Fruit fly (Drosophila melanogaster) whole organism, embryonic: Measurements from ENCODE around the gene GstO2.

Experiments
- BEAF-32 ChIP-seq: fragments of 200-800 bp; sonication (Bioruptor generic); optimal IDR thresholded peaks from 3 replicates; lab custom pipeline; 2017; ENCODE audit warnings: missing biosample characterization, missing genetic modification characterization, mild to moderate bottlenecking, moderate library complexity, missing genetic modification reagents
- CG10654 ChIP-seq: fragments of 200-800 bp; sonication (Bioruptor generic); optimal IDR thresholded peaks from 2 replicates; lab custom pipeline; 2016; ENCODE audit warnings: missing biosample characterization, missing genetic modification characterization
- CG11085 ChIP-seq: fragments of 200-800 bp; sonication (Bioruptor generic); IDR thresholded peaks from 2 replicates; pipeline ENCODE4 v1.3.6; 2022; ENCODE audit warnings: missing biosample characterization, missing genetic modification characterization
- CG11398 ChIP-seq: fragments of 200-800 bp; sonication (Bioruptor generic); optimal IDR thresholded peaks from 2 replicates; lab custom pipeline; 2016; ENCODE audit warnings: missing biosample characterization, missing genetic modification characterization
- CG13123 ChIP-seq: fragments of 200-800 bp; sonication (Bioruptor generic); optimal IDR thresholded peaks from 2 replicates; lab custom pipeline; 2016; ENCODE audit warnings: missing biosample characterization, missing genetic modification characterization
- CG1529 ChIP-seq: fragments of 200-800 bp; sonication (Bioruptor generic); optimal IDR thresholded peaks from 3 replicates; lab custom pipeline; 2018; ENCODE audit warnings: missing biosample characterization, missing genetic modification characterization
- CG15514 ChIP-seq: fragments of 200-800 bp; sonication (Bioruptor generic); optimal IDR thresholded peaks from 3 replicates; lab custom pipeline; 2017; ENCODE audit warnings: missing biosample characterization, missing genetic modification characterization, mild to moderate bottlenecking, moderate library complexity, missing genetic modification reagents
- CG15696 ChIP-seq: fragments of 200-800 bp; sonication (Bioruptor generic); optimal IDR thresholded peaks from 2 replicates; lab custom pipeline; 2019; ENCODE audit warnings: missing biosample characterization, mild to moderate bottlenecking, missing genetic modification characterization, moderate library complexity
- CG1602 ChIP-seq: fragments of 200-800 bp; sonication (Bioruptor generic); optimal IDR thresholded peaks from 3 replicates; lab custom pipeline; 2016; ENCODE audit warnings: missing biosample characterization, missing genetic modification characterization
- CG18262 ChIP-seq: fragments of 200-800 bp; optimal IDR thresholded peaks from 3 replicates; lab custom pipeline; 2019; ENCODE audit warnings: missing biosample characterization, mild to moderate bottlenecking, missing genetic modification characterization, moderate library complexity
- CG18476 ChIP-seq: fragments of 200-800 bp; sonication (Bioruptor generic); optimal IDR thresholded peaks from 2 replicates; lab custom pipeline; 2016; ENCODE audit warnings: missing biosample characterization, mild to moderate bottlenecking, missing genetic modification characterization
- CG2129 ChIP-seq: fragments of 200-800 bp; sonication (Bioruptor generic); IDR thresholded peaks from 2 replicates; pipeline ENCODE4 v1.3.6; 2022; ENCODE audit warnings: missing biosample characterization, missing genetic modification characterization; ENCODE audit not compliant: partially characterized antibody
- CG30403 ChIP-seq: fragments of 200-800 bp; sonication (Bioruptor generic); optimal IDR thresholded peaks from 3 replicates; lab custom pipeline; 2016; ENCODE audit warnings: missing biosample characterization, missing genetic modification characterization
- CG3065 ChIP-seq: fragments of 200-800 bp; sonication (Bioruptor generic); optimal IDR thresholded peaks from 2 replicates; lab custom pipeline; 2016; ENCODE audit warnings: missing biosample characterization, missing genetic modification characterization
- CG31365 ChIP-seq: fragments of 200-800 bp; sonication (Bioruptor generic); optimal IDR thresholded peaks from 2 replicates; lab custom pipeline; 2018; ENCODE audit warnings: missing biosample characterization, mild to moderate bottlenecking, missing genetic modification characterization
- CG33557 ChIP-seq: fragments of 200-800 bp; sonication (Bioruptor generic); optimal IDR thresholded peaks from 2 replicates; lab custom pipeline; 2019; ENCODE audit warnings: missing biosample characterization, mild to moderate bottlenecking, missing genetic modification characterization, moderate library complexity
- CG34422 ChIP-seq: fragments of 200-800 bp; sonication (Bioruptor generic); IDR thresholded peaks from 3 replicates; pipeline ENCODE4 v1.3.6; 2022; ENCODE audit warnings: missing biosample characterization, missing genetic modification characterization
- CG3838 ChIP-seq: fragments of 200-800 bp; sonication (Bioruptor generic); optimal IDR thresholded peaks from 3 replicates; lab custom pipeline; 2016; ENCODE audit warnings: missing biosample characterization, missing genetic modification characterization
- CG42726 ChIP-seq: fragments of 200-800 bp; sonication (Bioruptor generic); IDR thresholded peaks from 2 replicates; pipeline ENCODE4 v1.3.6; 2022; ENCODE audit warnings: missing biosample characterization, missing genetic modification characterization; ENCODE audit not compliant: partially characterized antibody
- CG4282 ChIP-seq: fragments of 200-800 bp; sonication (Bioruptor generic); optimal IDR thresholded peaks from 2 replicates; lab custom pipeline; 2016; ENCODE audit warnings: missing biosample characterization, missing genetic modification characterization
- CG4617 ChIP-seq: fragments of 200-800 bp; sonication (Bioruptor generic); optimal IDR thresholded peaks from 3 replicates; lab custom pipeline; 2016; ENCODE audit warnings: missing biosample characterization, missing genetic modification characterization, borderline replicate concordance
- CG6765 ChIP-seq: fragments of 200-800 bp; sonication (Bioruptor generic); optimal IDR thresholded peaks from 3 replicates; lab custom pipeline; 2017; ENCODE audit warnings: missing biosample characterization, mild to moderate bottlenecking, missing genetic modification characterization
- CG7372 ChIP-seq: fragments of 200-800 bp; sonication (Bioruptor generic); IDR thresholded peaks from 2 replicates; pipeline ENCODE4 v1.3.6; 2022; ENCODE audit warnings: missing biosample characterization, missing genetic modification characterization
- Dad ChIP-seq: fragments of 200-800 bp; sonication (Bioruptor generic); optimal IDR thresholded peaks from 3 replicates; lab custom pipeline; 2016; ENCODE audit warnings: missing biosample characterization, missing genetic modification characterization
- Ets97D ChIP-seq: fragments of 200-800 bp; sonication (Bioruptor generic); optimal IDR thresholded peaks from 3 replicates; lab custom pipeline; 2016; ENCODE audit warnings: missing biosample characterization, missing genetic modification characterization
- Gsc ChIP-seq: fragments of 200-800 bp; sonication (Bioruptor generic); IDR thresholded peaks from 2 replicates; pipeline ENCODE4 v1.3.6; 2022; ENCODE audit warnings: missing biosample characterization, missing genetic modification characterization
- Max ChIP-seq: fragments of 200-800 bp; sonication (Bioruptor generic); optimal IDR thresholded peaks from 2 replicates; lab custom pipeline; 2016; ENCODE audit warnings: missing biosample characterization, mild to moderate bottlenecking, missing genetic modification characterization
- Oaz ChIP-seq: fragments of 200-800 bp; sonication (Bioruptor generic); IDR thresholded peaks from 2 replicates; pipeline ENCODE4 v1.3.6; 2022; ENCODE audit warnings: missing biosample characterization, missing genetic modification characterization
- Optix ChIP-seq: fragments of 200-800 bp; sonication (Bioruptor generic); IDR thresholded peaks from 3 replicates; pipeline ENCODE4 v1.3.6; 2022; ENCODE audit warnings: missing biosample characterization, missing genetic modification characterization
- chif ChIP-seq, 2 experiments: fragments of 200-800 bp; sonication (Bioruptor generic); optimal IDR thresholded peaks; 3 replicates each; lab custom pipeline; 2016; ENCODE audit warnings: missing biosample characterization in 2 of 2, missing genetic modification characterization in 2 of 2
- crol ChIP-seq: fragments of 200-800 bp; sonication (Bioruptor generic); IDR thresholded peaks from 2 replicates; pipeline ENCODE4 v1.3.6; 2022; ENCODE audit warnings: missing biosample characterization, missing genetic modification characterization
- dimm ChIP-seq: fragments of 200-800 bp; sonication (Bioruptor generic); IDR thresholded peaks from 2 replicates; pipeline ENCODE4 v1.3.6; 2022; ENCODE audit warnings: missing biosample characterization, missing genetic modification characterization
- dmrt99B ChIP-seq: fragments of 200-800 bp; sonication (Bioruptor generic); optimal IDR thresholded peaks from 2 replicates; lab custom pipeline; 2018; ENCODE audit warnings: missing biosample characterization, mild to moderate bottlenecking, missing genetic modification characterization, moderate library complexity
- eve ChIP-seq, 2 experiments: fragments of >200 bp; optimal IDR thresholded peaks; 2 replicates each; lab custom pipeline; 2017; ENCODE audit warnings: missing biosample characterization in 2 of 2, missing genetic modification characterization in 2 of 2
- fd96Cb ChIP-seq: fragments of 200-800 bp; sonication (Bioruptor generic); optimal IDR thresholded peaks from 2 replicates; lab custom pipeline; 2018; ENCODE audit warnings: missing biosample characterization, mild to moderate bottlenecking, missing genetic modification characterization, moderate library complexity
- grn ChIP-seq: fragments of 200-800 bp; sonication (Bioruptor generic); optimal IDR thresholded peaks from 3 replicates; lab custom pipeline; 2017; ENCODE audit warnings: missing biosample characterization, missing genetic modification characterization
- hb ChIP-seq: fragments of 200-800 bp; sonication (Bioruptor generic); IDR thresholded peaks from 3 replicates; pipeline ENCODE4 v1.3.6; 2022; ENCODE audit warnings: missing biosample characterization, missing genetic modification characterization; ENCODE audit not compliant: partially characterized antibody
- ind ChIP-seq: fragments of 200-800 bp; sonication (Bioruptor generic); optimal IDR thresholded peaks from 3 replicates; lab custom pipeline; 2016; ENCODE audit warnings: missing biosample characterization, missing genetic modification characterization
- insv ChIP-seq, 2 experiments: fragments of 200-800 bp; sonication (Bioruptor generic); optimal IDR thresholded peaks; 3 replicates each; lab custom pipeline; 2016 to 2018; ENCODE audit warnings: missing biosample characterization in 2 of 2, missing genetic modification characterization in 2 of 2
- inv ChIP-seq: fragments of 200-800 bp; sonication (Bioruptor generic); IDR thresholded peaks from 2 replicates; pipeline ENCODE4 v1.3.6; 2022; ENCODE audit warnings: missing biosample characterization, missing genetic modification characterization; ENCODE audit not compliant: partially characterized antibody
- ken ChIP-seq: fragments of 200-800 bp; sonication (Bioruptor generic); IDR thresholded peaks from 3 replicates; pipeline ENCODE4 v1.3.6; 2022; ENCODE audit warnings: missing biosample characterization, missing genetic modification characterization
- pita ChIP-seq: fragments of 200-800 bp; sonication (Bioruptor generic); optimal IDR thresholded peaks from 2 replicates; lab custom pipeline; 2017; ENCODE audit warnings: missing biosample characterization, mild to moderate bottlenecking, missing genetic modification characterization
- psq ChIP-seq: fragments of 200-800 bp; sonication (Bioruptor generic); optimal IDR thresholded peaks from 2 replicates; lab custom pipeline; 2017; ENCODE audit warnings: missing biosample characterization, missing genetic modification characterization
- repo ChIP-seq: fragments of 200-800 bp; sonication (Bioruptor generic); optimal IDR thresholded peaks from 2 replicates; lab custom pipeline; 2016; ENCODE audit warnings: missing biosample characterization, missing genetic modification characterization
- sd ChIP-seq: fragments of 200-800 bp; sonication (Bioruptor generic); optimal IDR thresholded peaks from 3 replicates; lab custom pipeline; 2018; ENCODE audit warnings: missing biosample characterization, mild to moderate bottlenecking, missing genetic modification characterization, moderate library complexity
- slou ChIP-seq: fragments of 200-800 bp; sonication (Bioruptor generic); optimal IDR thresholded peaks from 3 replicates; lab custom pipeline; 2016; ENCODE audit warnings: missing biosample characterization, missing genetic modification characterization
- stc ChIP-seq: fragments of 200-800 bp; sonication (Bioruptor generic); IDR thresholded peaks from 2 replicates; pipeline ENCODE4 v1.3.6; 2022; ENCODE audit warnings: missing biosample characterization, missing genetic modification characterization
- stwl ChIP-seq: fragments of 200-800 bp; sonication (Bioruptor generic); optimal IDR thresholded peaks from 3 replicates; lab custom pipeline; 2018; ENCODE audit warnings: missing biosample characterization, mild to moderate bottlenecking, missing genetic modification characterization, moderate library complexity
- toy ChIP-seq: fragments of 200-800 bp; sonication (Bioruptor generic); IDR thresholded peaks from 2 replicates; pipeline ENCODE4 v1.3.6; 2022; ENCODE audit warnings: missing biosample characterization, missing genetic modification characterization
- twi ChIP-seq: fragments of 200-800 bp; optimal IDR thresholded peaks from 2 replicates; lab custom pipeline; 2019; ENCODE audit warnings: missing biosample characterization, mild to moderate bottlenecking, missing genetic modification characterization, moderate library complexity
- usp ChIP-seq: fragments of >200 bp; optimal IDR thresholded peaks from 2 replicates; lab custom pipeline; 2017; ENCODE audit warnings: missing biosample characterization, missing genetic modification characterization
- zfh1 ChIP-seq: fragments of 200-800 bp; sonication (Bioruptor generic); IDR thresholded peaks from 3 replicates; pipeline ENCODE4 v1.3.6; 2022; ENCODE audit warnings: missing biosample characterization, missing genetic modification characterization

The GstO2 gene

DNA sequence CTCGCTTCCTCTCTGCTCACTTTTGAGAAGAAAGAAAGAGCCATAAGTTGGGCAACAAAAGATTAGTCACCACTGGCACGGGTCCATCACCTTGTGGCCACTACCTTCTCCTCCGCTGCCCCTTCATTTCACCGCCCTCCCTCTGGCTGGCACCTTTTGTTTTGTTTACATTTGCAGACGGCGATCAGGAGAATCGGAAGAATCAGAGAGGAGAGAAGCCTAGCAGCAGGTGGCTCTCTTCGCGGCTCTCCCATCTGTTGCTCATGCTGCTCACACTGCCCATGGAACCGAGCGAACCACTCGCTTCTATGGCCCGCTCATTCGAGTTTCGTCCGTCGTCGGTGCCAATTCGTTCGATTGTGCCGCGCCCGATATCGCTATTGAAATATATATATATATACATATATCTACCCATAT, 23.1 kb upstream of the GstO2 start (continued):
- TF ChIP-seq zfh1 (no peak), ken (GFP tag; lab: Robert Waterston, UW) (0 out of 3 replicates have a peak, but pooled peaks have one; percentile 52), inv (GFP tag; lab: Robert Waterston, UW) (no peak), CG4617 (GFP tag; lab: Kevin White, UChicago) (no peak), CG6765 (peak; percentile 30), insv (GFP tag; optimal IDR thresholded peaks at IDR 0.05; lab: Kevin White, UChicago) (no peak), hb (GFP tag; lab: Robert Waterston, UW) (no peak), CG11398 (GFP tag; lab: Kevin White, UChicago) (no peak), CG10654 (GFP tag; lab: Kevin White, UChicago) (no peak), usp (GFP tag; lab: Kevin White, UChicago) (no peak), ind (no peak), CG18262 (tag; lab: Kevin White, UChicago) (no peak), CG1602 (GFP tag; lab: Kevin White, UChicago) (no peak), CG1529 (GFP tag; lab: Kevin White, UChicago) (no peak), Dad (GFP tag; lab: Kevin White, UChicago) (no peak), CG42726 (GFP tag; lab: Robert Waterston, UW) (no peak), CG15696 (tag; lab: Kevin White, UChicago) (no peak), repo (GFP tag; lab: Kevin White, UChicago) (no peak), CG31365 (tag; lab: Kevin White, UChicago) (no peak), fd96Cb (tag; lab: Kevin White, UChicago) (no peak), Ets97D (GFP tag; lab: Kevin White, UChicago) (no peak), grn (GFP tag; lab: Kevin White, UChicago) (no peak), CG7372 (GFP tag; lab: Robert Waterston, UW) (no peak), slou (GFP tag; lab: Kevin White, UChicago) (no peak), pita (GFP tag; lab: Kevin White, UChicago) (no peak), Max (GFP tag; lab: Kevin White, UChicago) (no peak), BEAF-32 (no peak), sd (tag; lab: Kevin White, UChicago) (no peak), CG3838 (no peak), CG34422 (GFP tag; lab: Robert Waterston, UW) (peak; percentile 36; the same call in 1 of the 3 replicates), CG33557 (GFP tag; lab: Kevin White, UChicago) (no peak), chif (GFP tag; optimal IDR thresholded peaks at IDR 0.05; lab: Kevin White, UChicago) (no peak), Optix (GFP tag; lab: Robert Waterston, UW) (no peak), stwl (no peak), CG4282 (no peak), twi (tag; lab: Kevin White, UChicago) (no peak), CG11085 (GFP tag; lab: Robert Waterston, UW) (no peak), eve (GFP tag; optimal IDR thresholded peaks at IDR 0.05; lab: Kevin White, UChicago) (no peak), CG13123 (no peak), crol (GFP tag; lab: Robert Waterston, UW) (peak; percentile 97), CG15514 (GFP tag; lab: Kevin White, UChicago) (peak; percentile 62), CG3065 (GFP tag; lab: Kevin White, UChicago) (no peak), dmrt99B (tag; lab: Kevin White, UChicago) (no peak), CG18476 (GFP tag; lab: Kevin White, UChicago) (no peak), CG30403 (no peak), dimm (GFP tag; lab: Robert Waterston, UW) (no peak), CG2129 (GFP tag; lab: Robert Waterston, UW) (no peak), stc (no peak; the same call in 1 of the 2 replicates), psq (no peak), Gsc (no peak), Oaz (GFP tag; lab: Robert Waterston, UW) (no peak), toy (GFP tag; lab: Robert Waterston, UW) (no peak; the same call in 1 of the 2 replicates)
